Fruit fly (Drosophila melanogaster) whole organism, embryonic: ENCODE results near the gene Rchy1.

Experiments used
- Abd-B ChIP-seq: fragments of 200-800 bp; sonication (Bioruptor generic); optimal IDR thresholded peaks from 2 replicates; lab custom pipeline; 2018; ENCODE audit warnings: missing biosample characterization, mild to moderate bottlenecking, missing genetic modification characterization, moderate library complexity
- Ada2b ChIP-seq: fragments of 200-800 bp; sonication (Bioruptor generic); IDR thresholded peaks from 2 replicates; pipeline ENCODE4 v1.3.6; 2022; ENCODE audit warnings: missing biosample characterization, missing genetic modification characterization
- B-H2 ChIP-seq: fragments of 200-800 bp; sonication (Bioruptor generic); optimal IDR thresholded peaks from 2 replicates; lab custom pipeline; 2018; ENCODE audit warnings: missing biosample characterization, mild to moderate bottlenecking, missing genetic modification characterization
- Bdp1 ChIP-seq: fragments of 200-800 bp; sonication (Bioruptor generic); optimal IDR thresholded peaks from 3 replicates; lab custom pipeline; 2016; ENCODE audit warnings: missing biosample characterization, missing genetic modification characterization
- CG11247 ChIP-seq: fragments of 200-800 bp; sonication (Bioruptor generic); IDR thresholded peaks from 2 replicates; pipeline ENCODE4 v1.3.6; 2022; ENCODE audit warnings: missing biosample characterization, missing genetic modification characterization
- CG12219 ChIP-seq: fragments of 200-800 bp; sonication (Bioruptor generic); optimal IDR thresholded peaks from 3 replicates; lab custom pipeline; 2018; ENCODE audit warnings: missing biosample characterization, mild to moderate bottlenecking, missing genetic modification characterization
- CG12236 ChIP-seq: fragments of 200-800 bp; sonication (Bioruptor generic); optimal IDR thresholded peaks from 2 replicates; lab custom pipeline; 2016; ENCODE audit warnings: missing biosample characterization, missing genetic modification characterization
- CG12659 ChIP-seq: fragments of 200-800 bp; sonication (Bioruptor generic); optimal IDR thresholded peaks from 3 replicates; lab custom pipeline; 2017; ENCODE audit warnings: mild to moderate bottlenecking, missing biosample characterization, missing genetic modification reagents, missing genetic modification characterization
- CG12769 ChIP-seq: fragments of 200-800 bp; sonication (Bioruptor generic); optimal IDR thresholded peaks from 2 replicates; lab custom pipeline; 2019; ENCODE audit warnings: missing biosample characterization, mild to moderate bottlenecking, missing genetic modification characterization, moderate library complexity
- CG13296 ChIP-seq: fragments of 200-800 bp; sonication (Bioruptor generic); optimal IDR thresholded peaks from 3 replicates; lab custom pipeline; 2018; ENCODE audit warnings: missing biosample characterization, mild to moderate bottlenecking, missing genetic modification characterization
- CG16779 ChIP-seq: fragments of 200-800 bp; sonication (Bioruptor generic); IDR thresholded peaks from 2 replicates; pipeline ENCODE4 v1.3.6; 2022; ENCODE audit warnings: missing biosample characterization, missing genetic modification characterization
- CG31441 ChIP-seq: fragments of 200-800 bp; sonication (Bioruptor generic); IDR thresholded peaks from 2 replicates; pipeline ENCODE4 v1.3.6; 2022; ENCODE audit warnings: missing biosample characterization, missing genetic modification characterization
- CG3407 ChIP-seq: fragments of 200-800 bp; sonication (Bioruptor generic); optimal IDR thresholded peaks from 2 replicates; lab custom pipeline; 2018; ENCODE audit warnings: missing biosample characterization, mild to moderate bottlenecking, missing genetic modification characterization
- CG43689 ChIP-seq: fragments of 200-800 bp; sonication (Bioruptor generic); IDR thresholded peaks from 2 replicates; pipeline ENCODE4 v1.3.6; 2022; ENCODE audit warnings: missing biosample characterization, missing genetic modification characterization
- CG6272 ChIP-seq: fragments of 200-800 bp; sonication (Bioruptor generic); IDR thresholded peaks from 2 replicates; pipeline ENCODE4 v1.3.6; 2022; ENCODE audit warnings: missing biosample characterization, missing genetic modification characterization
- CG7357 ChIP-seq: fragments of 200-800 bp; sonication (Bioruptor generic); IDR thresholded peaks from 3 replicates; pipeline ENCODE4 v1.3.6; 2022; ENCODE audit warnings: missing biosample characterization, missing genetic modification characterization
- CG8281 ChIP-seq: fragments of 200-800 bp; sonication (Bioruptor generic); optimal IDR thresholded peaks from 2 replicates; lab custom pipeline; 2018; ENCODE audit warnings: missing biosample characterization, mild to moderate bottlenecking, missing genetic modification characterization, moderate library complexity
- Chrac-16 ChIP-seq: fragments of 200-800 bp; sonication (Bioruptor generic); optimal IDR thresholded peaks from 3 replicates; lab custom pipeline; 2016; ENCODE audit warnings: missing biosample characterization, missing genetic modification characterization
- D19B ChIP-seq: fragments of 200-800 bp; sonication (Bioruptor generic); optimal IDR thresholded peaks from 2 replicates; lab custom pipeline; 2017; ENCODE audit warnings: missing biosample characterization, mild to moderate bottlenecking, missing genetic modification characterization
- Doc2 ChIP-seq: fragments of 200-800 bp; sonication (Bioruptor generic); IDR thresholded peaks from 2 replicates; pipeline ENCODE4 v1.3.6; 2022; ENCODE audit warnings: missing biosample characterization, missing genetic modification characterization
- Eip74EF ChIP-seq, 2 experiments: fragments of 200-800 bp in 1 of 2; fragments of >200 bp in 1 of 2; sonication (Bioruptor generic) in 1 of 2; optimal IDR thresholded peaks; 2 replicates each; lab custom pipeline; 2017 to 2019; ENCODE audit warnings: missing biosample characterization in 2 of 2, missing genetic modification characterization in 2 of 2, mild to moderate bottlenecking in 1 of 2, moderate library complexity in 1 of 2
- HLH4C ChIP-seq: fragments of 200-800 bp; sonication (Bioruptor generic); IDR thresholded peaks from 3 replicates; pipeline ENCODE4 v1.3.6; 2022; ENCODE audit warnings: missing biosample characterization, missing genetic modification characterization; ENCODE audit not compliant: partially characterized antibody
- Hand ChIP-seq: fragments of 200-800 bp; sonication (Bioruptor generic); optimal IDR thresholded peaks from 2 replicates; lab custom pipeline; 2017; ENCODE audit warnings: mild to moderate bottlenecking, missing biosample characterization, missing genetic modification reagents, missing genetic modification characterization
- Hr3 ChIP-seq: fragments of 200-800 bp; sonication (Bioruptor generic); optimal IDR thresholded peaks from 3 replicates; lab custom pipeline; 2016; ENCODE audit warnings: missing biosample characterization, missing genetic modification characterization
- Jarid2 ChIP-seq: fragments of 200-800 bp; sonication (Bioruptor generic); optimal IDR thresholded peaks from 3 replicates; lab custom pipeline; 2017; ENCODE audit warnings: mild to moderate bottlenecking, missing biosample characterization, missing genetic modification reagents, missing genetic modification characterization
- MESR4 ChIP-seq: fragments of 200-800 bp; sonication (Bioruptor generic); optimal IDR thresholded peaks from 2 replicates; lab custom pipeline; 2018; ENCODE audit warnings: missing biosample characterization, mild to moderate bottlenecking, missing genetic modification characterization, moderate library complexity
- Ssrp ChIP-seq: fragments of 200-800 bp; sonication (Bioruptor generic); optimal IDR thresholded peaks from 2 replicates; lab custom pipeline; 2018; ENCODE audit warnings: missing biosample characterization, mild to moderate bottlenecking, missing genetic modification characterization, moderate library complexity
- ab ChIP-seq: fragments of 200-800 bp; sonication (Bioruptor generic); optimal IDR thresholded peaks from 2 replicates; lab custom pipeline; 2016; ENCODE audit warnings: missing biosample characterization, missing genetic modification characterization
- abd-A ChIP-seq: fragments of 200-800 bp; sonication (Bioruptor generic); optimal IDR thresholded peaks from 3 replicates; lab custom pipeline; 2019; ENCODE audit warnings: missing biosample characterization, mild to moderate bottlenecking, missing genetic modification characterization, moderate library complexity
- ap ChIP-seq: fragments of 200-800 bp; sonication (Bioruptor generic); IDR thresholded peaks from 2 replicates; pipeline ENCODE4 v1.3.6; 2022; ENCODE audit warnings: missing biosample characterization, missing genetic modification characterization
- bigmax ChIP-seq: fragments of 200-800 bp; sonication (Bioruptor generic); optimal IDR thresholded peaks from 2 replicates; lab custom pipeline; 2018; ENCODE audit warnings: missing biosample characterization, mild to moderate bottlenecking, missing genetic modification characterization
- bsh ChIP-seq, 2 experiments: fragments of 200-800 bp; sonication (Bioruptor generic); optimal IDR thresholded peaks; 2 replicates each; lab custom pipeline; 2017 to 2018; ENCODE audit warnings: mild to moderate bottlenecking in 2 of 2, missing biosample characterization in 2 of 2, missing genetic modification characterization in 2 of 2, moderate library complexity in 1 of 2
- cg ChIP-seq: fragments of 200-800 bp; sonication (Bioruptor generic); optimal IDR thresholded peaks from 3 replicates; lab custom pipeline; 2019; ENCODE audit warnings: missing biosample characterization, mild to moderate bottlenecking, missing genetic modification characterization, moderate library complexity
- dm ChIP-seq: fragments of 200-800 bp; sonication (Bioruptor generic); optimal IDR thresholded peaks from 3 replicates; lab custom pipeline; 2016; ENCODE audit warnings: missing biosample characterization, missing genetic modification characterization
- gsb ChIP-seq: fragments of 200-800 bp; sonication (Bioruptor generic); IDR thresholded peaks from 2 replicates; pipeline ENCODE4 v1.3.6; 2022; ENCODE audit warnings: missing biosample characterization, missing genetic modification characterization
- gt ChIP-seq: fragments of 200-800 bp; sonication (Bioruptor generic); IDR thresholded peaks from 2 replicates; pipeline ENCODE4 v1.3.6; 2022; ENCODE audit warnings: missing biosample characterization, missing genetic modification characterization
- insv ChIP-seq, 2 experiments: fragments of 200-800 bp; sonication (Bioruptor generic); optimal IDR thresholded peaks; 3 replicates each; lab custom pipeline; 2016 to 2018; ENCODE audit warnings: missing biosample characterization in 2 of 2, missing genetic modification characterization in 2 of 2
- jigr1 ChIP-seq: fragments of 200-800 bp; sonication (Bioruptor generic); IDR thresholded peaks from 3 replicates; pipeline ENCODE4 v1.3.6; 2022; ENCODE audit warnings: missing biosample characterization, missing genetic modification characterization
- ken ChIP-seq: fragments of 200-800 bp; sonication (Bioruptor generic); IDR thresholded peaks from 3 replicates; pipeline ENCODE4 v1.3.6; 2022; ENCODE audit warnings: missing biosample characterization, missing genetic modification characterization
- lilli ChIP-seq: fragments of 200-800 bp; sonication (Bioruptor generic); optimal IDR thresholded peaks from 3 replicates; lab custom pipeline; 2016; ENCODE audit warnings: missing biosample characterization, missing genetic modification characterization
- mld ChIP-seq: fragments of 200-800 bp; sonication (Bioruptor generic); IDR thresholded peaks from 3 replicates; pipeline ENCODE4 v1.3.6; 2022; ENCODE audit warnings: missing biosample characterization, missing genetic modification characterization; ENCODE audit not compliant: partially characterized antibody
- nmo ChIP-seq: fragments of 200-800 bp; sonication (Bioruptor generic); optimal IDR thresholded peaks from 2 replicates; lab custom pipeline; 2018; ENCODE audit warnings: missing biosample characterization, mild to moderate bottlenecking, missing genetic modification characterization, moderate library complexity
- prd ChIP-seq, 3 experiments: fragments of >200 bp in 2 of 3; fragments of 200-800 bp in 1 of 3; sonication (Bioruptor generic) in 1 of 3; optimal IDR thresholded peaks in 2 of 3; IDR thresholded peaks in 1 of 3; 2 replicates in 2 of 3; 3 replicates in 1 of 3; pipeline versions ENCODE4 v1.3.6 to Lab custom; 2017 to 2022; ENCODE audit warnings: missing biosample characterization in 1 of 3, missing genetic modification characterization in 1 of 3
- ranshi ChIP-seq: fragments of 200-800 bp; sonication (Bioruptor generic); IDR thresholded peaks from 2 replicates; pipeline ENCODE4 v1.3.6; 2022; ENCODE audit warnings: missing biosample characterization, missing genetic modification characterization
- sc ChIP-seq, 3 experiments: fragments of >200 bp in 2 of 3; fragments of 200-800 bp in 1 of 3; sonication (Bioruptor generic) in 1 of 3; optimal IDR thresholded peaks; 2 replicates in 2 of 3; 3 replicates in 1 of 3; lab custom pipeline; 2017; ENCODE audit warnings: mild to moderate bottlenecking in 1 of 3, missing biosample characterization in 1 of 3, missing genetic modification characterization in 1 of 3, missing genetic modification reagents in 1 of 3
- slou ChIP-seq: fragments of 200-800 bp; sonication (Bioruptor generic); optimal IDR thresholded peaks from 3 replicates; lab custom pipeline; 2016; ENCODE audit warnings: missing biosample characterization, missing genetic modification characterization
- ssp ChIP-seq: fragments of 200-800 bp; sonication (Bioruptor generic); IDR thresholded peaks from 2 replicates; pipeline ENCODE4 v1.3.6; 2022; ENCODE audit warnings: missing biosample characterization, missing genetic modification characterization
- tna ChIP-seq: fragments of 200-800 bp; sonication (Bioruptor generic); IDR thresholded peaks from 2 replicates; pipeline ENCODE4 v1.3.6; 2022; ENCODE audit warnings: missing biosample characterization, missing genetic modification characterization; ENCODE audit not compliant: partially characterized antibody
- trem ChIP-seq: fragments of 200-800 bp; optimal IDR thresholded peaks from 3 replicates; lab custom pipeline; 2019; ENCODE audit warnings: missing biosample characterization, mild to moderate bottlenecking, missing genetic modification characterization, moderate library complexity
- usp ChIP-seq: fragments of >200 bp; optimal IDR thresholded peaks from 2 replicates; lab custom pipeline; 2017; ENCODE audit warnings: missing biosample characterization, missing genetic modification characterization

The Rchy1 gene

dm6 chr2L:6481310-6481738, 15.9 kb upstream of the Rchy1 start (continued):
- TF ChIP-seq usp (GFP tag; lab: Kevin White, UChicago) = no peak
- no peak for TF ChIP-seq Hr3 (GFP tag; lab: Kevin White, UChicago)
- no peak for TF ChIP-seq mld (GFP tag; lab: Robert Waterston, UW)
- TF ChIP-seq HLH4C (GFP tag; lab: Robert Waterston, UW) = no peak
- no peak for TF ChIP-seq ap (GFP tag; lab: Robert Waterston, UW)
- no peak for TF ChIP-seq Jarid2 (GFP tag; lab: Kevin White, UChicago)
- TF ChIP-seq Doc2 = no peak
- no peak for TF ChIP-seq bsh (GFP tag; optimal IDR thresholded peaks at IDR 0.05; lab: Kevin White, UChicago)
- no peak for TF ChIP-seq Hand (GFP tag; lab: Kevin White, UChicago)
- no peak for TF ChIP-seq Bdp1 (GFP tag; lab: Kevin White, UChicago)
- peak; percentile 51 for TF ChIP-seq dm (GFP tag; lab: Kevin White, UChicago)
- TF ChIP-seq cg (GFP tag; lab: Kevin White, UChicago) = peak; percentile 97
- TF ChIP-seq bigmax = peak; percentile 35
- no peak for TF ChIP-seq lilli (GFP tag; lab: Kevin White, UChicago)
- TF ChIP-seq insv (GFP tag; optimal IDR thresholded peaks at IDR 0.05; lab: Kevin White, UChicago) = no peak
- TF ChIP-seq Ada2b (GFP tag; lab: Robert Waterston, UW) = no peak
- no peak for TF ChIP-seq CG7357 (GFP tag; lab: Robert Waterston, UW)
- no peak for TF ChIP-seq CG13296 (GFP tag; lab: Kevin White, UChicago)
- TF ChIP-seq Eip74EF (GFP tag; optimal IDR thresholded peaks at IDR 0.05; lab: Kevin White, UChicago) = no peak
- TF ChIP-seq B-H2 = no peak
- no peak for TF ChIP-seq Abd-B (GFP tag; lab: Kevin White, UChicago)
- no peak for TF ChIP-seq CG12236 (GFP tag; lab: Kevin White, UChicago)
- no peak for TF ChIP-seq tna (GFP tag; lab: Robert Waterston, UW)
- no peak for TF ChIP-seq CG16779
- TF ChIP-seq Chrac-16 (GFP tag; lab: Kevin White, UChicago) = no peak
- TF ChIP-seq CG31441 (GFP tag; lab: Robert Waterston, UW) = no peak
- no peak for TF ChIP-seq CG6272
- TF ChIP-seq CG12659 (GFP tag; lab: Kevin White, UChicago) = peak; percentile 17
- no peak for TF ChIP-seq Ssrp
- peak; percentile 90 for TF ChIP-seq abd-A (tag; lab: Kevin White, UChicago)
- TF ChIP-seq CG43689 (GFP tag; lab: Robert Waterston, UW) = no peak
- TF ChIP-seq ken (GFP tag; lab: Robert Waterston, UW) = no peak
- TF ChIP-seq trem (tag; lab: Kevin White, UChicago) = no peak
- TF ChIP-seq ssp (GFP tag; lab: Robert Waterston, UW) = no peak
- no peak for TF ChIP-seq jigr1
- TF ChIP-seq ranshi (GFP tag; lab: Robert Waterston, UW) = 0 out of 2 replicates have a peak, but pooled peaks have one; percentile 40
- no peak for TF ChIP-seq nmo (GFP tag; lab: Kevin White, UChicago)
- TF ChIP-seq sc (optimal IDR thresholded peaks at IDR 0.05; lab: Kevin White, UChicago) = no peak
- TF ChIP-seq sc (GFP tag; optimal IDR thresholded peaks at IDR 0.05; lab: Kevin White, UChicago) = no peak
- no peak for TF ChIP-seq D19B
- peak; percentile 9 for TF ChIP-seq MESR4 (GFP tag; lab: Kevin White, UChicago)
- no peak for TF ChIP-seq prd (optimal IDR thresholded peaks at IDR 0.05; lab: Kevin White, UChicago)
- TF ChIP-seq prd (GFP tag; IDR thresholded peaks at IDR 0.05; lab: Robert Waterston, UW) = no peak
- TF ChIP-seq slou (GFP tag; lab: Kevin White, UChicago) = no peak
- TF ChIP-seq CG3407 (GFP tag; lab: Kevin White, UChicago) = no peak
- peak; percentile 65 for TF ChIP-seq CG12769 (tag; lab: Kevin White, UChicago)
- no peak for TF ChIP-seq gsb (GFP tag; lab: Robert Waterston, UW)
- no peak for TF ChIP-seq CG11247 (GFP tag; lab: Robert Waterston, UW)
- TF ChIP-seq gt (GFP tag; lab: Robert Waterston, UW) = no peak
- TF ChIP-seq CG12219 (GFP tag; lab: Kevin White, UChicago) = no peak
- TF ChIP-seq CG8281 (tag; lab: Kevin White, UChicago) = no peak
- no peak for TF ChIP-seq ab (GFP tag; lab: Kevin White, UChicago)
